Worm (Caenorhabditis elegans) whole organism, L1 larva: Measurements from ENCODE around the gene pot-3.

Source experiments
- Y116A8C.19 ChIP-seq: sonication (generic microtip); optimal IDR thresholded peaks from 2 replicates; lab custom pipeline; 2016; ENCODE audit warnings: missing compliant biosample characterization, missing genetic modification characterization, borderline replicate concordance
- fos-1 ChIP-seq: fragments of 150-350 bp; optimal IDR thresholded peaks from 2 replicates; lab custom pipeline; 2014; ENCODE audit warnings: missing biosample characterization, missing genetic modification characterization
- lsy-2 ChIP-seq, 2 experiments: fragments of 150-350 bp; optimal IDR thresholded peaks; 2 replicates each; lab custom pipeline; 2014; ENCODE audit warnings: missing biosample characterization in 2 of 2, missing genetic modification characterization in 2 of 2
- nhr-11 ChIP-seq: fragments of 150-350 bp; optimal IDR thresholded peaks from 2 replicates; lab custom pipeline; 2014; ENCODE audit warnings: missing biosample characterization, missing genetic modification characterization
- rnt-1 ChIP-seq: sonication (generic microtip); optimal IDR thresholded peaks from 2 replicates; lab custom pipeline; 2016; ENCODE audit warnings: mild to moderate bottlenecking, missing genetic modification characterization, moderate library complexity, missing compliant biosample characterization
- tbx-2 ChIP-seq: sonication (generic microtip); optimal IDR thresholded peaks from 2 replicates; lab custom pipeline; 2016; ENCODE audit warnings: missing genetic modification characterization, missing compliant biosample characterization
- unc-62 ChIP-seq: fragments of 150-350 bp; optimal IDR thresholded peaks from 2 replicates; lab custom pipeline; 2014; ENCODE audit warnings: missing biosample characterization, missing genetic modification reagents, missing genetic modification characterization
- zag-1 ChIP-seq: fragments of 150-350 bp; optimal IDR thresholded peaks from 2 replicates; lab custom pipeline; 2014; ENCODE audit warnings: missing biosample characterization, missing genetic modification characterization

- TF ChIP-seq Y116A8C.19 (tag; lab: Kevin White, UChicago) (no peak), unc-62 (GFP tag; lab: Kevin White, UChicago) (no peak), rnt-1 (tag; lab: Kevin White, UChicago) (no peak), lsy-2 (tag; optimal IDR thresholded peaks at IDR 0.05; lab: Kevin White, UChicago) (no peak), zag-1 (tag; lab: Kevin White, UChicago) (no peak), nhr-11 (tag; lab: Kevin White, UChicago) (no peak), tbx-2 (tag; lab: Kevin White, UChicago) (no peak), fos-1 (tag; lab: Kevin White, UChicago) (no peak)
These were observed 38.6 kb upstream of the pot-3 start for ce11 chrIII:13741410-13741809.
